Fruit fly (Drosophila melanogaster) whole organism, prepupa: ENCODE results near the gene Polr3E.

ENCODE experiments used
- CG11294 ChIP-seq: fragments of 200-800 bp; sonication (Bioruptor generic); IDR thresholded peaks from 2 replicates; pipeline ENCODE4 v1.3.6; 2022; ENCODE audit warnings: missing biosample characterization, missing genetic modification characterization
- CG8119 ChIP-seq: fragments of 200-800 bp; sonication (Bioruptor generic); IDR thresholded peaks from 3 replicates; pipeline ENCODE4 v1.3.6; 2022; ENCODE audit warnings: missing biosample characterization, missing genetic modification characterization
- Eip75B ChIP-seq: fragments of 200-800 bp; sonication (Bioruptor generic); optimal IDR thresholded peaks from 3 replicates; lab custom pipeline; 2016; ENCODE audit warnings: missing biosample characterization, missing genetic modification characterization
- Gug ChIP-seq: fragments of 200-800 bp; sonication (Bioruptor generic); IDR thresholded peaks from 2 replicates; pipeline ENCODE4 v1.3.6; 2022; ENCODE audit warnings: missing biosample characterization, missing genetic modification characterization
- net ChIP-seq: fragments of 200-800 bp; sonication (Bioruptor generic); optimal IDR thresholded peaks from 3 replicates; lab custom pipeline; 2016; ENCODE audit warnings: missing biosample characterization, missing genetic modification characterization

- no peak for TF ChIP-seq Eip75B
- no peak for TF ChIP-seq CG8119 (GFP tag; lab: Robert Waterston, UW)
- TF ChIP-seq net: no peak
- TF ChIP-seq Gug (GFP tag; lab: Robert Waterston, UW): no peak
- TF ChIP-seq CG11294 (GFP tag; lab: Robert Waterston, UW): no peak
Observed at dm6 chr3L:21055839-21056238, 24.2 kb downstream of the Polr3E start.
